Worm (Caenorhabditis elegans): ENCODE data around the gene C25D7.9.

DNA sequence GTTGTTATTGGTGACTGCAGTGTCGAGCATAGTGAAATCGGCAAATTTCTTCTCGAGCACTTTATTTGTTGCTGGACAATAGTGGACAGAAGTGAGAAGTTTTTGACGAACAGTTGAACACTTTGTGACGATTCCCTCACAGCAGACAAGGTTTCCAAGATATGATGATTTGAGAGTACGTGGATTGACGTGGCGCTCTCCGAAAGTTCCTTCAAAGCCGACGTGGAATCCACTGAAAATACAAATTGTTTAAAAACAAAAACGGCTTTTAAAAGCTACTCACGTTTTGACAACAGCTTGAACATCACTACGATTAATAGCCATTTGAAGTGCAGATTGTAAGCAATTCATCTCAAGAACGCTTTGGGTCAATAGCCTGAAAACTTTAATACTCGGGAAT lies 6.0 kb upstream of the C25D7.9 start:
- no peak for TF ChIP-seq ahr-1 (tag; optimal IDR thresholded peaks at IDR 0.05)
- no peak for TF ChIP-seq nhr-232 (tag; optimal IDR thresholded peaks at IDR 0.05)
- no peak for TF ChIP-seq ama-1 (optimal IDR thresholded peaks at IDR 0.05)
- no peak for TF ChIP-seq ceh-48 (tag; optimal IDR thresholded peaks at IDR 0.05)
- no peak for TF ChIP-seq pag-3 (tag; optimal IDR thresholded peaks at IDR 0.05; ENCODE audit: borderline replicate concordance)
- no peak for TF ChIP-seq sox-2 (GFP tag; IDR thresholded peaks at IDR 0.05)
- no peak for TF ChIP-seq pros-1 (tag; optimal IDR thresholded peaks at IDR 0.05)
- no peak for TF ChIP-seq ceh-24 (tag; optimal IDR thresholded peaks at IDR 0.05)
- no peak for TF ChIP-seq ceh-31 (tag; optimal IDR thresholded peaks at IDR 0.05)
- TF ChIP-seq hlh-15 (tag; optimal IDR thresholded peaks at IDR 0.05), result no peak
